Worm (Caenorhabditis elegans) whole organism, midembryonic: ENCODE measurements around the gene B0294.3.

Experiments used
- T22C8.4 ChIP-seq: fragments of 200-800 bp; sonication (Bioruptor generic); IDR thresholded peaks from 2 replicates; pipeline ENCODE4 v1.3.6; 2022; ENCODE audit warnings: missing genetic modification characterization, missing compliant biosample characterization
- cog-1 ChIP-seq: sonication (generic microtip); optimal IDR thresholded peaks from 2 replicates; lab custom pipeline; 2016; ENCODE audit warnings: missing genetic modification characterization, missing compliant biosample characterization
- flt-1 ChIP-seq: fragments of 200-800 bp; sonication (Bioruptor generic); IDR thresholded peaks from 2 replicates; pipeline ENCODE4 v1.3.6; 2022; ENCODE audit warnings: missing genetic modification characterization, missing compliant biosample characterization
- med-1 ChIP-seq: sonication (generic microtip); optimal IDR thresholded peaks from 2 replicates; lab custom pipeline; 2017; ENCODE audit warnings: missing genetic modification characterization, mild to moderate bottlenecking, missing compliant biosample characterization, antibody characterized with exemption, missing genetic modification reagents; ENCODE audit not compliant: insufficient read depth
- tab-1 ChIP-seq: fragments of 200-800 bp; sonication (Bioruptor generic); IDR thresholded peaks from 2 replicates; pipeline ENCODE4 v1.3.6; 2022; ENCODE audit warnings: missing genetic modification characterization, missing compliant biosample characterization
- ztf-23 ChIP-seq: fragments of 200-800 bp; sonication (Bioruptor generic); IDR thresholded peaks from 2 replicates; pipeline ENCODE4 v1.3.6; 2022; ENCODE audit warnings: missing genetic modification reagents, missing genetic modification characterization, missing compliant biosample characterization
- ztf-29 ChIP-seq: fragments of 200-800 bp; sonication (Bioruptor generic); IDR thresholded peaks from 2 replicates; pipeline ENCODE4 v1.3.6; 2022; ENCODE audit warnings: missing genetic modification reagents, missing genetic modification characterization, missing compliant biosample characterization

- TF ChIP-seq tab-1 (no peak), flt-1 (GFP tag; lab: Robert Waterston, UW) (no peak), ztf-29 (GFP tag; lab: Robert Waterston, UW) (no peak), cog-1 (tag; lab: Kevin White, UChicago) (no peak), ztf-23 (no peak), med-1 (GFP tag; lab: Kevin White, UChicago) (no peak), T22C8.4 (GFP tag; lab: Robert Waterston, UW) (peak; percentile 39; the same call in 1 of the 2 replicates)
Measured at ce11 chrX:1853596-1853995, 38.4 kb upstream of the B0294.3 start, which contains the start of gene T26C11.9.
